Worm (Caenorhabditis elegans) whole organism, midembryonic: ENCODE data around the gene Y49E10.27.

ENCODE experiments used
- T22C8.4 ChIP-seq: fragments of 200-800 bp; sonication (Bioruptor generic); IDR thresholded peaks from 2 replicates; pipeline ENCODE4 v1.3.6; 2022; ENCODE audit warnings: missing genetic modification characterization, missing compliant biosample characterization
- cog-1 ChIP-seq: sonication (generic microtip); optimal IDR thresholded peaks from 2 replicates; lab custom pipeline; 2016; ENCODE audit warnings: missing genetic modification characterization, missing compliant biosample characterization
- flt-1 ChIP-seq: fragments of 200-800 bp; sonication (Bioruptor generic); IDR thresholded peaks from 2 replicates; pipeline ENCODE4 v1.3.6; 2022; ENCODE audit warnings: missing genetic modification characterization, missing compliant biosample characterization
- klf-2 ChIP-seq: fragments of 200-800 bp; sonication (Bioruptor generic); conservative IDR thresholded peaks from 2 replicates; pipeline ENCODE4 v1.3.6; 2022; ENCODE audit warnings: missing genetic modification reagents, missing genetic modification characterization, missing compliant biosample characterization
- med-1 ChIP-seq: sonication (generic microtip); optimal IDR thresholded peaks from 2 replicates; lab custom pipeline; 2017; ENCODE audit warnings: missing genetic modification characterization, mild to moderate bottlenecking, missing compliant biosample characterization, antibody characterized with exemption, missing genetic modification reagents; ENCODE audit not compliant: insufficient read depth
- ref-1 ChIP-seq: fragments of 200-800 bp; sonication (Bioruptor generic); conservative IDR thresholded peaks from 2 replicates; pipeline ENCODE4 v1.3.6; 2022; ENCODE audit warnings: missing genetic modification reagents, missing genetic modification characterization, missing compliant biosample characterization
- tab-1 ChIP-seq: fragments of 200-800 bp; sonication (Bioruptor generic); IDR thresholded peaks from 2 replicates; pipeline ENCODE4 v1.3.6; 2022; ENCODE audit warnings: missing genetic modification characterization, missing compliant biosample characterization
- ztf-23 ChIP-seq: fragments of 200-800 bp; sonication (Bioruptor generic); IDR thresholded peaks from 2 replicates; pipeline ENCODE4 v1.3.6; 2022; ENCODE audit warnings: missing genetic modification reagents, missing genetic modification characterization, missing compliant biosample characterization
- ztf-29 ChIP-seq: fragments of 200-800 bp; sonication (Bioruptor generic); IDR thresholded peaks from 2 replicates; pipeline ENCODE4 v1.3.6; 2022; ENCODE audit warnings: missing genetic modification reagents, missing genetic modification characterization, missing compliant biosample characterization

Y49E10.27 gene

ce11 chrIII:12421708-12422107 lies 12.5 kb upstream of the Y49E10.27 start, which contains the start of gene tat-1:
tat-1 (minus strand) TSS chrIII:12421718.
- no peak for TF ChIP-seq med-1 (GFP tag; lab: Kevin White, UChicago)
- no peak for TF ChIP-seq ztf-29
- TF ChIP-seq cog-1 (tag; lab: Kevin White, UChicago), result no peak
- TF ChIP-seq ztf-23 (GFP tag; lab: Robert Waterston, UW), result no peak
- no peak for TF ChIP-seq T22C8.4 (GFP tag; lab: Robert Waterston, UW)
- TF ChIP-seq ref-1 (GFP tag; lab: Robert Waterston, UW), result no peak
- TF ChIP-seq tab-1, result no peak
- TF ChIP-seq flt-1 (GFP tag; lab: Robert Waterston, UW), result no peak
- no peak for TF ChIP-seq klf-2 (GFP tag; lab: Robert Waterston, UW)

- TF ChIP-seq ztf-23 (GFP tag; lab: Robert Waterston, UW), result no peak
- no peak for TF ChIP-seq flt-1 (GFP tag; lab: Robert Waterston, UW)
- no peak for TF ChIP-seq T22C8.4 (GFP tag; lab: Robert Waterston, UW)
- no peak for TF ChIP-seq ztf-29
- TF ChIP-seq klf-2 (GFP tag; lab: Robert Waterston, UW), result no peak
- TF ChIP-seq med-1 (GFP tag; lab: Kevin White, UChicago), result no peak
- no peak for TF ChIP-seq ref-1 (GFP tag; lab: Robert Waterston, UW)
- TF ChIP-seq cog-1 (tag; lab: Kevin White, UChicago), result no peak
- no peak for TF ChIP-seq tab-1
Measured at ce11 chrIII:12424066-12424465, 10.1 kb upstream of the Y49E10.27 start.

- no peak for TF ChIP-seq ztf-23 (GFP tag; lab: Robert Waterston, UW)
- TF ChIP-seq med-1 (GFP tag; lab: Kevin White, UChicago), result no peak
- no peak for TF ChIP-seq flt-1 (GFP tag; lab: Robert Waterston, UW)
- no peak for TF ChIP-seq ref-1 (GFP tag; lab: Robert Waterston, UW)
- TF ChIP-seq ztf-29, result no peak
- no peak for TF ChIP-seq klf-2 (GFP tag; lab: Robert Waterston, UW)
- no peak for TF ChIP-seq tab-1
- TF ChIP-seq cog-1 (tag; lab: Kevin White, UChicago), result no peak
- no peak for TF ChIP-seq T22C8.4 (GFP tag; lab: Robert Waterston, UW)
Measured at ce11 chrIII:12424663-12425062, 9.5 kb upstream of the Y49E10.27 start.

- TF ChIP-seq T22C8.4 (GFP tag; lab: Robert Waterston, UW), result no peak
Measured at ce11 chrIII:12425846-12426405, 8.3 kb upstream of the Y49E10.27 start.

ce11 chrIII:12426558-12426957 lies 7.6 kb upstream of the Y49E10.27 start, which contains the start of gene pie-1:
pie-1 (plus strand) TSS chrIII:12426893.
- TF ChIP-seq ref-1 (GFP tag; lab: Robert Waterston, UW), result no peak
- no peak for TF ChIP-seq flt-1 (GFP tag; lab: Robert Waterston, UW)
- no peak for TF ChIP-seq T22C8.4 (GFP tag; lab: Robert Waterston, UW)
- no peak for TF ChIP-seq med-1 (GFP tag; lab: Kevin White, UChicago)

- TF ChIP-seq med-1 (GFP tag; lab: Kevin White, UChicago), result no peak
- TF ChIP-seq klf-2 (GFP tag; lab: Robert Waterston, UW), result no peak
- TF ChIP-seq T22C8.4 (GFP tag; lab: Robert Waterston, UW), result no peak
- TF ChIP-seq ztf-23 (GFP tag; lab: Robert Waterston, UW), result no peak
- TF ChIP-seq flt-1 (GFP tag; lab: Robert Waterston, UW), result no peak
- TF ChIP-seq cog-1 (tag; lab: Kevin White, UChicago), result no peak
- TF ChIP-seq tab-1, result no peak
- TF ChIP-seq ref-1 (GFP tag; lab: Robert Waterston, UW), result no peak
- TF ChIP-seq ztf-29, result no peak
Measured at ce11 chrIII:12427527-12428263, 6.5 kb upstream of the Y49E10.27 start.

ce11 chrIII:12428264-12428627 lies 6.0 kb upstream of the Y49E10.27 start:
- no peak for TF ChIP-seq tab-1
- TF ChIP-seq cog-1 (tag; lab: Kevin White, UChicago), result no peak
- no peak for TF ChIP-seq ref-1 (GFP tag; lab: Robert Waterston, UW)
- TF ChIP-seq klf-2 (GFP tag; lab: Robert Waterston, UW), result no peak
- TF ChIP-seq med-1 (GFP tag; lab: Kevin White, UChicago), result no peak
- TF ChIP-seq flt-1 (GFP tag; lab: Robert Waterston, UW), result no peak
- TF ChIP-seq ztf-29, result no peak
- TF ChIP-seq ztf-23 (GFP tag; lab: Robert Waterston, UW), result no peak
- TF ChIP-seq T22C8.4 (GFP tag; lab: Robert Waterston, UW), result no peak

- TF ChIP-seq cog-1 (tag; lab: Kevin White, UChicago), result no peak
- TF ChIP-seq ref-1 (GFP tag; lab: Robert Waterston, UW), result no peak
- no peak for TF ChIP-seq ztf-23 (GFP tag; lab: Robert Waterston, UW)
- no peak for TF ChIP-seq med-1 (GFP tag; lab: Kevin White, UChicago)
- TF ChIP-seq T22C8.4 (GFP tag; lab: Robert Waterston, UW), result no peak
- no peak for TF ChIP-seq tab-1
- TF ChIP-seq ztf-29, result no peak
- no peak for TF ChIP-seq klf-2 (GFP tag; lab: Robert Waterston, UW)
- TF ChIP-seq flt-1 (GFP tag; lab: Robert Waterston, UW), result no peak
Measured at ce11 chrIII:12428799-12429351, 5.3 kb upstream of the Y49E10.27 start.

ce11 chrIII:12429579-12430084 lies 4.6 kb upstream of the Y49E10.27 start, which contains the start of gene snr-6:
snr-6 (minus strand) TSS chrIII:12429629.
- TF ChIP-seq cog-1 (tag; lab: Kevin White, UChicago), result peak; percentile 38
- TF ChIP-seq ztf-23 (GFP tag; lab: Robert Waterston, UW), result no peak
- TF ChIP-seq flt-1 (GFP tag; lab: Robert Waterston, UW), result no peak
- TF ChIP-seq ztf-29, result no peak
